Worm (Caenorhabditis elegans): ENCODE results near the gene idpp-4.

- TF ChIP-seq snpc-4 (tag; optimal IDR thresholded peaks at IDR 0.05): no peak
- no peak for TF ChIP-seq mdl-1 (tag; optimal IDR thresholded peaks at IDR 0.05)
- TF ChIP-seq fos-1 (tag; optimal IDR thresholded peaks at IDR 0.05): no peak
- no peak for TF ChIP-seq blmp-1 (tag; optimal IDR thresholded peaks at IDR 0.05; ENCODE audit: insufficient read depth)
- TF ChIP-seq mab-5 (tag; optimal IDR thresholded peaks at IDR 0.05): no peak
- TF ChIP-seq ztf-4 (tag; optimal IDR thresholded peaks at IDR 0.05): no peak
- TF ChIP-seq unc-62 (GFP tag; optimal IDR thresholded peaks at IDR 0.05): no peak
- no peak for TF ChIP-seq peb-1 (tag; optimal IDR thresholded peaks at IDR 0.05)
Measured at ce11 chrII:10325615-10326232, 4.5 kb downstream of the idpp-4 start, which contains the start of gene appg-1.
